Worm (Caenorhabditis elegans): ENCODE measurements around the gene rep-1.

The rep-1 gene

ce11 chrIII:1554347-1554746, 15.8 kb upstream of the rep-1 start, which contains the start of gene ddx-35:
ddx-35 (minus strand) TSS chrIII:1554447.
- TF ChIP-seq tbx-11 (GFP tag; IDR thresholded peaks at IDR 0.05): no peak
- no peak for TF ChIP-seq scrt-1 (GFP tag; IDR thresholded peaks at IDR 0.05)
- no peak for TF ChIP-seq tra-4 (tag; optimal IDR thresholded peaks at IDR 0.05)
- TF ChIP-seq sea-1 (GFP tag; conservative IDR thresholded peaks at IDR 0.05): no peak
- no peak for TF ChIP-seq hmbx-1 (tag; optimal IDR thresholded peaks at IDR 0.05)
- TF ChIP-seq ama-1 (optimal IDR thresholded peaks at IDR 0.05): no peak

ce11 chrIII:1558441-1559159, 11.5 kb upstream of the rep-1 start, which contains the start of the genes eelo-1 and Y67D2.2:
eelo-1 (minus strand) TSS chrIII:1558529.
Y67D2.2 (plus strand) TSS chrIII:1558800.
- TF ChIP-seq hmg-4 (GFP tag; optimal IDR thresholded peaks at IDR 0.05): no peak
- no peak for TF ChIP-seq tra-4 (tag; optimal IDR thresholded peaks at IDR 0.05)

- TF ChIP-seq hnd-1 (tag; optimal IDR thresholded peaks at IDR 0.05): no peak
- no peak for TF ChIP-seq scrt-1 (GFP tag; IDR thresholded peaks at IDR 0.05)
- no peak for TF ChIP-seq F13C5.2 (tag; optimal IDR thresholded peaks at IDR 0.05)
These were observed 5.5 kb downstream of the rep-1 start for ce11 chrIII:1575651-1576050.

- TF ChIP-seq hmg-4 (GFP tag; optimal IDR thresholded peaks at IDR 0.05) (no peak), hmbx-1 (tag; optimal IDR thresholded peaks at IDR 0.05) (no peak), ceh-13 (GFP tag; optimal IDR thresholded peaks at IDR 0.05) (no peak)
These were observed 6.3 kb downstream of the rep-1 start, which contains the start of gene Y22D7AL.7 for ce11 chrIII:1576451-1576850. Y22D7AL.7 (plus strand) TSS chrIII:1576751.

ce11 chrIII:1578566-1578965, 8.5 kb downstream of the rep-1 start:
- no peak for TF ChIP-seq sea-1 (GFP tag; conservative IDR thresholded peaks at IDR 0.05)
- TF ChIP-seq ceh-13 (GFP tag; optimal IDR thresholded peaks at IDR 0.05): no peak
- TF ChIP-seq tbx-11 (GFP tag; IDR thresholded peaks at IDR 0.05): no peak
- no peak for TF ChIP-seq aly-1 (tag; optimal IDR thresholded peaks at IDR 0.05)
- TF ChIP-seq F13C5.2 (tag; optimal IDR thresholded peaks at IDR 0.05): no peak
- no peak for TF ChIP-seq ets-7 (tag; optimal IDR thresholded peaks at IDR 0.05)
- no peak for TF ChIP-seq flt-1 (GFP tag; IDR thresholded peaks at IDR 0.05)
- TF ChIP-seq hnd-1 (tag; optimal IDR thresholded peaks at IDR 0.05): no peak
- TF ChIP-seq B0310.2 (tag; optimal IDR thresholded peaks at IDR 0.05): no peak
- TF ChIP-seq hmbx-1 (tag; optimal IDR thresholded peaks at IDR 0.05): no peak
- TF ChIP-seq tbx-37 (GFP tag; conservative IDR thresholded peaks at IDR 0.05): no peak
- no peak for TF ChIP-seq scrt-1 (GFP tag; IDR thresholded peaks at IDR 0.05)
- no peak for TF ChIP-seq ama-1 (optimal IDR thresholded peaks at IDR 0.05)
- no peak for TF ChIP-seq tra-4 (tag; optimal IDR thresholded peaks at IDR 0.05)
- no peak for TF ChIP-seq pes-1 (GFP tag; IDR thresholded peaks at IDR 0.05)
- TF ChIP-seq hmg-4 (GFP tag; optimal IDR thresholded peaks at IDR 0.05): no peak

ce11 chrIII:1579001-1579400, 8.9 kb downstream of the rep-1 start:
- TF ChIP-seq pes-1 (GFP tag; IDR thresholded peaks at IDR 0.05) (no peak), tbx-37 (GFP tag; conservative IDR thresholded peaks at IDR 0.05) (no peak), tra-4 (tag; optimal IDR thresholded peaks at IDR 0.05) (no peak), F13C5.2 (tag; optimal IDR thresholded peaks at IDR 0.05) (no peak), B0310.2 (tag; optimal IDR thresholded peaks at IDR 0.05) (no peak)

- TF ChIP-seq ceh-36 (tag; optimal IDR thresholded peaks at IDR 0.05): no peak
- TF ChIP-seq ceh-13 (GFP tag; optimal IDR thresholded peaks at IDR 0.05): no peak
- TF ChIP-seq hnd-1 (tag; optimal IDR thresholded peaks at IDR 0.05): no peak
- TF ChIP-seq hmg-4 (GFP tag; optimal IDR thresholded peaks at IDR 0.05): no peak
- TF ChIP-seq ama-1 (optimal IDR thresholded peaks at IDR 0.05): no peak
- TF ChIP-seq tbx-37 (GFP tag; conservative IDR thresholded peaks at IDR 0.05): no peak
These were observed 10.0 kb downstream of the rep-1 start for ce11 chrIII:1580142-1580541.

- TF ChIP-seq tra-4 (tag; optimal IDR thresholded peaks at IDR 0.05) (no peak), scrt-1 (GFP tag; IDR thresholded peaks at IDR 0.05) (no peak), F13C5.2 (tag; optimal IDR thresholded peaks at IDR 0.05) (no peak), hmbx-1 (tag; optimal IDR thresholded peaks at IDR 0.05) (no peak), tbx-37 (GFP tag; conservative IDR thresholded peaks at IDR 0.05) (no peak), ceh-36 (tag; optimal IDR thresholded peaks at IDR 0.05) (no peak), ama-1 (optimal IDR thresholded peaks at IDR 0.05) (no peak), ets-7 (tag; optimal IDR thresholded peaks at IDR 0.05) (no peak), hnd-1 (tag; optimal IDR thresholded peaks at IDR 0.05) (no peak), tbx-11 (GFP tag; IDR thresholded peaks at IDR 0.05) (no peak), pes-1 (GFP tag; IDR thresholded peaks at IDR 0.05) (no peak), aly-1 (tag; optimal IDR thresholded peaks at IDR 0.05) (no peak)
These were observed 13.4 kb downstream of the rep-1 start for ce11 chrIII:1583529-1583928.

- no peak for TF ChIP-seq ceh-13 (GFP tag; optimal IDR thresholded peaks at IDR 0.05)
- TF ChIP-seq F13C5.2 (tag; optimal IDR thresholded peaks at IDR 0.05): no peak
- TF ChIP-seq B0310.2 (tag; optimal IDR thresholded peaks at IDR 0.05): no peak
- TF ChIP-seq flt-1 (GFP tag; IDR thresholded peaks at IDR 0.05): no peak
- no peak for TF ChIP-seq aly-1 (tag; optimal IDR thresholded peaks at IDR 0.05)
- TF ChIP-seq tbx-37 (GFP tag; conservative IDR thresholded peaks at IDR 0.05): no peak
- TF ChIP-seq ama-1 (optimal IDR thresholded peaks at IDR 0.05): no peak
- TF ChIP-seq scrt-1 (GFP tag; IDR thresholded peaks at IDR 0.05): no peak
- TF ChIP-seq ceh-36 (tag; optimal IDR thresholded peaks at IDR 0.05): no peak
- no peak for TF ChIP-seq tbx-11 (GFP tag; IDR thresholded peaks at IDR 0.05)
- TF ChIP-seq hnd-1 (tag; optimal IDR thresholded peaks at IDR 0.05): no peak
- TF ChIP-seq hmg-4 (GFP tag; optimal IDR thresholded peaks at IDR 0.05): no peak
- no peak for TF ChIP-seq tra-4 (tag; optimal IDR thresholded peaks at IDR 0.05)
- TF ChIP-seq sea-1 (GFP tag; conservative IDR thresholded peaks at IDR 0.05): no peak
These were observed 14.2 kb downstream of the rep-1 start for ce11 chrIII:1584216-1584715.

Measured in whole organism, early embryonic.